Fruit fly (Drosophila melanogaster) whole organism, embryonic: ENCODE results near the gene CG9021.

ENCODE experiments used
- Atf-2 ChIP-seq: fragments of 200-800 bp; sonication (Bioruptor generic); optimal IDR thresholded peaks from 2 replicates; lab custom pipeline; 2016; ENCODE audit warnings: missing biosample characterization, missing genetic modification characterization
- Bdp1 ChIP-seq: fragments of 200-800 bp; sonication (Bioruptor generic); optimal IDR thresholded peaks from 3 replicates; lab custom pipeline; 2016; ENCODE audit warnings: missing biosample characterization, missing genetic modification characterization
- Blimp-1 ChIP-seq: fragments of 200-800 bp; sonication (Bioruptor generic); optimal IDR thresholded peaks from 3 replicates; lab custom pipeline; 2018; ENCODE audit warnings: missing biosample characterization, missing genetic modification characterization, mild to moderate bottlenecking, moderate library complexity, missing genetic modification reagents
- CG10321 ChIP-seq: fragments of 200-800 bp; sonication (Bioruptor generic); IDR thresholded peaks from 2 replicates; pipeline ENCODE4 v1.3.6; 2022; ENCODE audit warnings: missing biosample characterization, missing genetic modification characterization
- CG1233 ChIP-seq: fragments of 200-800 bp; sonication (Bioruptor generic); optimal IDR thresholded peaks from 4 replicates; lab custom pipeline; 2018; ENCODE audit warnings: missing biosample characterization, mild to moderate bottlenecking, missing genetic modification characterization
- CG12659 ChIP-seq: fragments of 200-800 bp; sonication (Bioruptor generic); optimal IDR thresholded peaks from 3 replicates; lab custom pipeline; 2017; ENCODE audit warnings: mild to moderate bottlenecking, missing biosample characterization, missing genetic modification reagents, missing genetic modification characterization
- CG12769 ChIP-seq: fragments of 200-800 bp; sonication (Bioruptor generic); optimal IDR thresholded peaks from 2 replicates; lab custom pipeline; 2019; ENCODE audit warnings: missing biosample characterization, mild to moderate bottlenecking, missing genetic modification characterization, moderate library complexity
- CG13287 ChIP-seq: fragments of 200-800 bp; sonication (Bioruptor generic); IDR thresholded peaks from 2 replicates; pipeline ENCODE4 v1.3.6; 2022; ENCODE audit warnings: missing biosample characterization, missing genetic modification characterization; ENCODE audit not compliant: partially characterized antibody
- CG13624 ChIP-seq: fragments of 200-800 bp; sonication (Bioruptor generic); optimal IDR thresholded peaks from 2 replicates; lab custom pipeline; 2016; ENCODE audit warnings: missing biosample characterization, missing genetic modification characterization
- CG13894 ChIP-seq: fragments of 200-800 bp; sonication (Bioruptor generic); optimal IDR thresholded peaks from 3 replicates; lab custom pipeline; 2018; ENCODE audit warnings: missing biosample characterization, mild to moderate bottlenecking, missing genetic modification characterization, moderate library complexity
- CG14050 ChIP-seq: fragments of 200-800 bp; sonication (Bioruptor generic); IDR thresholded peaks from 3 replicates; pipeline ENCODE4 v1.3.6; 2022; ENCODE audit warnings: missing biosample characterization, missing genetic modification characterization
- CG14667 ChIP-seq: fragments of 200-800 bp; sonication (Bioruptor generic); IDR thresholded peaks from 2 replicates; pipeline ENCODE4 v1.3.6; 2022; ENCODE audit warnings: missing biosample characterization, missing genetic modification characterization
- CG2875 ChIP-seq: fragments of 200-800 bp; sonication (Bioruptor generic); optimal IDR thresholded peaks from 2 replicates; lab custom pipeline; 2017; ENCODE audit warnings: missing biosample characterization, mild to moderate bottlenecking, missing genetic modification characterization, missing genetic modification reagents
- CG32772 ChIP-seq: fragments of 200-800 bp; sonication (Bioruptor generic); IDR thresholded peaks from 2 replicates; pipeline ENCODE4 v1.3.6; 2022; ENCODE audit warnings: missing biosample characterization, missing genetic modification characterization
- CG5180 ChIP-seq: fragments of 200-800 bp; sonication (Bioruptor generic); optimal IDR thresholded peaks from 3 replicates; lab custom pipeline; 2017; ENCODE audit warnings: missing biosample characterization, missing genetic modification characterization, mild to moderate bottlenecking, moderate library complexity, missing genetic modification reagents
- CG6689 ChIP-seq: fragments of 200-800 bp; sonication (Bioruptor generic); IDR thresholded peaks from 2 replicates; pipeline ENCODE4 v1.3.6; 2022; ENCODE audit warnings: missing biosample characterization, missing genetic modification characterization
- CG7786 ChIP-seq: fragments of 200-800 bp; sonication (Bioruptor generic); optimal IDR thresholded peaks from 2 replicates; lab custom pipeline; 2016; ENCODE audit warnings: missing biosample characterization, missing genetic modification characterization
- CG7839 ChIP-seq: fragments of 200-800 bp; sonication (Bioruptor generic); optimal IDR thresholded peaks from 3 replicates; lab custom pipeline; 2018; ENCODE audit warnings: missing biosample characterization, mild to moderate bottlenecking, missing genetic modification characterization, moderate library complexity
- CG8944 ChIP-seq: fragments of 200-800 bp; sonication (Bioruptor generic); optimal IDR thresholded peaks from 3 replicates; lab custom pipeline; 2016; ENCODE audit warnings: missing biosample characterization, missing genetic modification characterization
- CG9609 ChIP-seq: fragments of 200-800 bp; sonication (Bioruptor generic); optimal IDR thresholded peaks from 3 replicates; lab custom pipeline; 2016; ENCODE audit warnings: missing biosample characterization, missing genetic modification characterization
- CG9727 ChIP-seq: fragments of 200-800 bp; sonication (Bioruptor generic); optimal IDR thresholded peaks from 3 replicates; lab custom pipeline; 2017; ENCODE audit warnings: missing biosample characterization, mild to moderate bottlenecking, missing genetic modification characterization
- CHES-1-like ChIP-seq: fragments of 200-800 bp; sonication (Bioruptor generic); optimal IDR thresholded peaks from 2 replicates; lab custom pipeline; 2016; ENCODE audit warnings: missing biosample characterization, missing genetic modification characterization
- Deaf1 ChIP-seq: fragments of 200-800 bp; optimal IDR thresholded peaks from 3 replicates; lab custom pipeline; 2019; ENCODE audit warnings: missing biosample characterization, mild to moderate bottlenecking, missing genetic modification characterization, moderate library complexity
- Ets97D ChIP-seq: fragments of 200-800 bp; sonication (Bioruptor generic); optimal IDR thresholded peaks from 3 replicates; lab custom pipeline; 2016; ENCODE audit warnings: missing biosample characterization, missing genetic modification characterization
- GATAe ChIP-seq: fragments of 200-800 bp; sonication (Bioruptor generic); conservative IDR thresholded peaks from 2 replicates; pipeline ENCODE4 v1.3.6; 2022; ENCODE audit warnings: missing biosample characterization, missing genetic modification characterization
- Hmr ChIP-seq: fragments of 200-800 bp; sonication (Bioruptor generic); optimal IDR thresholded peaks from 3 replicates; lab custom pipeline; 2017; ENCODE audit warnings: mild to moderate bottlenecking, missing biosample characterization, missing genetic modification reagents, missing genetic modification characterization
- Hmx ChIP-seq: fragments of 200-800 bp; sonication (Bioruptor generic); optimal IDR thresholded peaks from 2 replicates; lab custom pipeline; 2016; ENCODE audit warnings: missing biosample characterization, missing genetic modification characterization
- Hr39 ChIP-seq: fragments of >200 bp; optimal IDR thresholded peaks from 2 replicates; lab custom pipeline; 2017
- Jarid2 ChIP-seq: fragments of 200-800 bp; sonication (Bioruptor generic); optimal IDR thresholded peaks from 3 replicates; lab custom pipeline; 2017; ENCODE audit warnings: mild to moderate bottlenecking, missing biosample characterization, missing genetic modification reagents, missing genetic modification characterization
- Kr ChIP-seq: fragments of 200-800 bp; sonication (Bioruptor generic); optimal IDR thresholded peaks from 2 replicates; lab custom pipeline; 2017; ENCODE audit warnings: missing biosample characterization, mild to moderate bottlenecking, missing genetic modification characterization
- Lpt ChIP-seq: fragments of >200 bp; optimal IDR thresholded peaks from 2 replicates; lab custom pipeline; 2018; ENCODE audit warnings: missing biosample characterization, missing genetic modification characterization
- Max ChIP-seq: fragments of 200-800 bp; sonication (Bioruptor generic); optimal IDR thresholded peaks from 2 replicates; lab custom pipeline; 2016; ENCODE audit warnings: missing biosample characterization, mild to moderate bottlenecking, missing genetic modification characterization
- Ravus ChIP-seq: fragments of 200-800 bp; sonication (Bioruptor generic); IDR thresholded peaks from 2 replicates; pipeline ENCODE4 v1.3.6; 2022; ENCODE audit warnings: missing biosample characterization, missing genetic modification characterization
- Six4 ChIP-seq: fragments of 200-800 bp; sonication (Bioruptor generic); optimal IDR thresholded peaks from 2 replicates; lab custom pipeline; 2016; ENCODE audit warnings: missing biosample characterization, missing genetic modification characterization
- Sox100B ChIP-seq: fragments of 200-800 bp; sonication (Bioruptor generic); optimal IDR thresholded peaks from 3 replicates; lab custom pipeline; 2018; ENCODE audit warnings: missing biosample characterization, mild to moderate bottlenecking, missing genetic modification characterization
- Vsx1 ChIP-seq: fragments of 200-800 bp; sonication (Bioruptor generic); optimal IDR thresholded peaks from 2 replicates; lab custom pipeline; 2017; ENCODE audit warnings: missing biosample characterization, mild to moderate bottlenecking, missing genetic modification characterization, missing genetic modification reagents
- Xrp1 ChIP-seq: fragments of 200-800 bp; sonication (Bioruptor generic); IDR thresholded peaks from 2 replicates; pipeline ENCODE4 v1.3.6; 2022; ENCODE audit warnings: missing biosample characterization, missing genetic modification characterization
- cwo ChIP-seq: fragments of 200-800 bp; sonication (Bioruptor generic); optimal IDR thresholded peaks from 3 replicates; lab custom pipeline; 2017; ENCODE audit warnings: missing biosample characterization, missing genetic modification characterization, mild to moderate bottlenecking, moderate library complexity, missing genetic modification reagents
- fd96Cb ChIP-seq: fragments of 200-800 bp; sonication (Bioruptor generic); optimal IDR thresholded peaks from 2 replicates; lab custom pipeline; 2018; ENCODE audit warnings: missing biosample characterization, mild to moderate bottlenecking, missing genetic modification characterization, moderate library complexity
- gcm ChIP-seq: fragments of 200-800 bp; sonication (Bioruptor generic); optimal IDR thresholded peaks from 2 replicates; lab custom pipeline; 2019; ENCODE audit warnings: missing biosample characterization, mild to moderate bottlenecking, missing genetic modification characterization, moderate library complexity
- prd ChIP-seq, 3 experiments: fragments of >200 bp in 2 of 3; fragments of 200-800 bp in 1 of 3; sonication (Bioruptor generic) in 1 of 3; optimal IDR thresholded peaks in 2 of 3; IDR thresholded peaks in 1 of 3; 2 replicates in 2 of 3; 3 replicates in 1 of 3; pipeline versions ENCODE4 v1.3.6 to Lab custom; 2017 to 2022; ENCODE audit warnings: missing biosample characterization in 1 of 3, missing genetic modification characterization in 1 of 3
- rib ChIP-seq: fragments of 200-800 bp; sonication (Bioruptor generic); IDR thresholded peaks from 2 replicates; pipeline ENCODE4 v1.3.6; 2022; ENCODE audit warnings: missing biosample characterization, missing genetic modification characterization
- salm ChIP-seq: fragments of 200-800 bp; sonication (Bioruptor generic); optimal IDR thresholded peaks from 2 replicates; lab custom pipeline; 2018; ENCODE audit warnings: missing biosample characterization, mild to moderate bottlenecking, missing genetic modification characterization
- sc ChIP-seq, 3 experiments: fragments of >200 bp in 2 of 3; fragments of 200-800 bp in 1 of 3; sonication (Bioruptor generic) in 1 of 3; optimal IDR thresholded peaks; 2 replicates in 2 of 3; 3 replicates in 1 of 3; lab custom pipeline; 2017; ENCODE audit warnings: mild to moderate bottlenecking in 1 of 3, missing biosample characterization in 1 of 3, missing genetic modification characterization in 1 of 3, missing genetic modification reagents in 1 of 3
- shn ChIP-seq: fragments of 200-800 bp; sonication (Bioruptor generic); optimal IDR thresholded peaks from 3 replicates; lab custom pipeline; 2016; ENCODE audit warnings: missing biosample characterization, missing genetic modification characterization
- ttk ChIP-seq: fragments of 200-800 bp; sonication (Bioruptor generic); IDR thresholded peaks from 2 replicates; pipeline ENCODE4 v2.1.2; 2022; ENCODE audit warnings: missing biosample characterization, missing genetic modification characterization
- wdn ChIP-seq: fragments of 200-800 bp; sonication (Bioruptor generic); IDR thresholded peaks from 2 replicates; pipeline ENCODE4 v1.3.6; 2022; ENCODE audit warnings: missing biosample characterization, missing genetic modification characterization

The CG9021 gene

DNA sequence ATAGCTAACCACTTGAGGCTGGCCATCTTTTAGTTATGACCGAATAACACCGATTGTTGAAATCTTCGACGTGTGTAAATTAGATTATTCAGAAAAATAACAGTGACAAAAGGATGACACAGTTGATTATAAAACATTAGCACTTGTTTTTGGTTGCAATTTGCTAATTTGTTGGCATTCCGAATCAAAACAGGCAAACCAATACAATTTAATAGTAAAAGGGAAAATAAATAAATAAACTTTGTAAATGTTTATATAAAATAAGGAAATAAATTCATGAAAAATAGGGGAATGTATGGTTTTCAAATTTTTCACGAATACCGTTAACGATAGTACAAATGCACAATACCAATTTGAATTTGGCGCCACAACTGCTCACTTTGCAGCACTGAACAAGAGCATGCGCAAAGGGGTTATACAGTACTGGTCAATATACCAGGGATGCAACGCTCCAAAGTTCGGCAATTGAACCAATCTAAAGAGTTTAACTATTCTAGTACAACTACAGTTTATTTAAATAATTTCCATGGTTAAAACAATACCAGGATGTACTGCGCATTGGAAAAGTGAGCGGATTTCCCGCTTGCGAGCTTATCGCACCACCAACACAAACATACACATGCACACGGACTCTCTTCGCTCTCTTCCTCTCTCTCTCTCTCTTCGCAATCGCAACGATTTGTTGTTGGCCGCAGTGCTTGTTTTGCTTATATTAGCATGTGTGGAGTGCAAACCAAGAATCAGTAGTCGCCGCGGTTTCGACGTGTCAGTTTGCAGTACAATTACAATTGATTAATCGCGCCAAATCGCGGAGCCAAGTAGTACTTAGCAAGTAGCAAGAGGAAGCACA, 39.0 kb upstream of the CG9021 start, which contains the start of the genes Sfp26Ad and Gpdh1 (continued):
- peak; percentile 34 for TF ChIP-seq Sox100B (GFP tag; lab: Kevin White, UChicago)
- TF ChIP-seq salm (tag; lab: Kevin White, UChicago) = peak; percentile 60
- peak; percentile 45 for TF ChIP-seq CG14667 (GFP tag; lab: Robert Waterston, UW)
- peak; percentile 64 for TF ChIP-seq CG9609 (GFP tag; lab: Kevin White, UChicago)
- TF ChIP-seq gcm (GFP tag; lab: Kevin White, UChicago) = peak; percentile 71
- TF ChIP-seq CG8944 (GFP tag; lab: Kevin White, UChicago) = peak; percentile 61
- TF ChIP-seq Hmr (GFP tag; lab: Kevin White, UChicago) = peak; percentile 82
- TF ChIP-seq CG10321 (GFP tag; lab: Robert Waterston, UW) = no peak
- TF ChIP-seq CG13894 (tag; lab: Kevin White, UChicago) = peak; percentile 60
- peak; percentile 79 for TF ChIP-seq Max (GFP tag; lab: Kevin White, UChicago)
- TF ChIP-seq CG7786 (GFP tag; lab: Kevin White, UChicago) = peak; percentile 77
- TF ChIP-seq CG9727 = peak; percentile 50
- peak; percentile 23 for TF ChIP-seq Vsx1 (GFP tag; lab: Kevin White, UChicago)
- peak; percentile 66 for TF ChIP-seq CG7839 (tag; lab: Kevin White, UChicago)
- peak; percentile 6 for TF ChIP-seq Hmx (GFP tag; lab: Kevin White, UChicago)
- peak; percentile 17 for TF ChIP-seq CG5180 (GFP tag; lab: Kevin White, UChicago)
- TF ChIP-seq sc (optimal IDR thresholded peaks at IDR 0.05; lab: Kevin White, UChicago) = no peak
- no peak for TF ChIP-seq sc (GFP tag; optimal IDR thresholded peaks at IDR 0.05; lab: Kevin White, UChicago)
- no peak for TF ChIP-seq Hr39
- TF ChIP-seq CG2875 (GFP tag; lab: Kevin White, UChicago) = peak; percentile 61
- no peak for TF ChIP-seq wdn
- peak; percentile 68 for TF ChIP-seq cwo (GFP tag; lab: Kevin White, UChicago)
- TF ChIP-seq CG1233 = peak; percentile 9
- peak; percentile 85 for TF ChIP-seq Ets97D
- peak; percentile 87 for TF ChIP-seq Jarid2
- TF ChIP-seq rib = no peak; the same call in none of the 2 replicates
- TF ChIP-seq CG12769 (tag; lab: Kevin White, UChicago) = peak; percentile 78
- TF ChIP-seq CHES-1-like (GFP tag; lab: Kevin White, UChicago) = peak; percentile 70
- peak; percentile 93 for TF ChIP-seq CG13624
- peak; percentile 46 for TF ChIP-seq fd96Cb (tag; lab: Kevin White, UChicago)
- no peak for TF ChIP-seq Lpt
- TF ChIP-seq ttk = peak; percentile 45; the same call in 1 of the 2 replicates
- TF ChIP-seq CG14050 (GFP tag; lab: Robert Waterston, UW) = peak; percentile 33; the same call in 2 of the 3 replicates
- TF ChIP-seq Kr (GFP tag; lab: Kevin White, UChicago) = no peak
- TF ChIP-seq GATAe (GFP tag; lab: Robert Waterston, UW) = no peak
- peak; percentile 34 for TF ChIP-seq Atf-2 (GFP tag; lab: Kevin White, UChicago)
- peak; percentile 55 for TF ChIP-seq shn (GFP tag; lab: Kevin White, UChicago)
- TF ChIP-seq Six4 (GFP tag; lab: Kevin White, UChicago) = peak; percentile 68
- TF ChIP-seq Xrp1 (GFP tag; lab: Robert Waterston, UW) = peak; percentile 74
- TF ChIP-seq CG13287 (GFP tag; lab: Robert Waterston, UW) = peak; percentile 67
- TF ChIP-seq CG32772 (GFP tag; lab: Robert Waterston, UW) = peak; percentile 66
- TF ChIP-seq Ravus (GFP tag; lab: Robert Waterston, UW) = no peak
- peak; percentile 84 for TF ChIP-seq CG12659 (GFP tag; lab: Kevin White, UChicago)
- 0 out of 2 replicates have a peak, but pooled peaks have one; percentile 24 for TF ChIP-seq CG6689 (GFP tag; lab: Robert Waterston, UW)
- TF ChIP-seq Deaf1 (tag; lab: Kevin White, UChicago) = peak; percentile 42
- peak; percentile 65 for TF ChIP-seq Blimp-1
- TF ChIP-seq Bdp1 (GFP tag; lab: Kevin White, UChicago) = peak; percentile 67
- no peak for TF ChIP-seq prd (optimal IDR thresholded peaks at IDR 0.05; lab: Kevin White, UChicago)
- TF ChIP-seq prd (GFP tag; IDR thresholded peaks at IDR 0.05; lab: Robert Waterston, UW) = peak; percentile 74
